Worm (Caenorhabditis elegans): ENCODE data around the gene B0563.5.

DNA sequence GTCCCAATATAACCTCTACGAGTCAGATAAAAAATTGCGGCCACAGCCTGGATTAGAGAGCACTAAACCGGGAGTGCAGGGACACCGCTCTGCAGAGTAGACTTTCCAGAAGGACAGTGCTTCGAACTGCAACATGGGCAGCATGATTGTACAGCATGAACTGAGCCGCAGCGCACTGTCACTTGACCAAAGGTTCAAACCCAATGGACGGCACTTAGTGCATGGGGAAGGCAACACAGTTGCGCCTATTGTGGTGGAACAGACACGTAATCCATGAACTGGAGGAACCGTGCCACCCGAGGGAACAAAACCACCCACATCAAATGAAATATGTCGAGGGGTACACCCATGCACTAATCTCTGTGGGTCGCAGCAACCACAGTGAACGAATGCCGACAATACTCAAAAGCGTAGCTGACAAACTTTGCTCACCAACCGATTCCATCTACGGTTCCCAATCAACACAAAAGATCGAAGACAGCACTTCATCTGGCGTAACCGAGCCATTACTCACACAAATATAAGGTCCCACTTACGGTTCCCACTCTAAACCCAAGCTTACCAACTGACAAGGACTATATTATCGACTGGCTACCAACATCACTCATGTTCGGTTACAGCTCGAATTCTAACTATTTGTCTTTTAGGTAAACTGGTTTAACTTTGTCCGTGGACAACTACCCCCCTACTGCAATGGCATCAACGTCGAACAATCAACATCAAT lies 49.6 kb downstream of the B0563.5 start:
- TF ChIP-seq tra-4 (tag; optimal IDR thresholded peaks at IDR 0.05): no peak
- no peak for TF ChIP-seq ceh-36 (tag; optimal IDR thresholded peaks at IDR 0.05)
- TF ChIP-seq tbx-11 (GFP tag; IDR thresholded peaks at IDR 0.05): no peak
